Fruit fly (Drosophila melanogaster) S2 (cell line): ENCODE results near the gene Arl1.
A peak's percentile ranks its signal among the peaks of the same experiment; 100 is the strongest.

Source experiments
- CG8478 ChIP-seq: fragments of >200 bp; optimal IDR thresholded peaks from 2 replicates; lab custom pipeline; 2018
- CTCF ChIP-seq, 2 experiments: fragments of >200 bp; optimal IDR thresholded peaks; 2 replicates each; lab custom pipeline; 2018

Arl1 gene

dm6 chr3L:16010176-16010575, 27.2 kb downstream of the Arl1 start:
- no peak for TF ChIP-seq CTCF (optimal IDR thresholded peaks at IDR 0.05; lab: Kevin White, UChicago)
- TF ChIP-seq CG8478 = no peak

- peak; percentile 55 for TF ChIP-seq CTCF (optimal IDR thresholded peaks at IDR 0.05; lab: Kevin White, UChicago)
- no peak for TF ChIP-seq CG8478
Measured at dm6 chr3L:16011319-16012210, 28.6 kb downstream of the Arl1 start, which contains the start of gene mib1. mib1 (minus strand) TSS chr3L:16011812.

dm6 chr3L:16012315-16012950, 29.5 kb downstream of the Arl1 start:
- TF ChIP-seq CTCF (optimal IDR thresholded peaks at IDR 0.05; lab: Kevin White, UChicago) = no peak
- TF ChIP-seq CG8478 = no peak

dm6 chr3L:16013198-16013982, 30.5 kb downstream of the Arl1 start:
- TF ChIP-seq CTCF (optimal IDR thresholded peaks at IDR 0.05; lab: Kevin White, UChicago) = no peak
- no peak for TF ChIP-seq CG8478

dm6 chr3L:16014515-16014914, 31.6 kb downstream of the Arl1 start:
- no peak for TF ChIP-seq CG8478
- no peak for TF ChIP-seq CTCF (optimal IDR thresholded peaks at IDR 0.05; lab: Kevin White, UChicago)

dm6 chr3L:16015765-16016760, 33.1 kb downstream of the Arl1 start:
- no peak for TF ChIP-seq CG8478
- TF ChIP-seq CTCF (optimal IDR thresholded peaks at IDR 0.05; lab: Kevin White, UChicago) = no peak

dm6 chr3L:16016911-16017310, 34.0 kb downstream of the Arl1 start:
- TF ChIP-seq CG8478 = no peak
- TF ChIP-seq CTCF (optimal IDR thresholded peaks at IDR 0.05; lab: Kevin White, UChicago) = no peak

dm6 chr3L:16017528-16018250, 34.8 kb downstream of the Arl1 start:
- no peak for TF ChIP-seq CG8478
- TF ChIP-seq CTCF (optimal IDR thresholded peaks at IDR 0.05; lab: Kevin White, UChicago) = no peak

dm6 chr3L:16018251-16018583, 35.3 kb downstream of the Arl1 start:
- TF ChIP-seq CTCF (optimal IDR thresholded peaks at IDR 0.05; lab: Kevin White, UChicago) (no peak), CG8478 (no peak)

- TF ChIP-seq CG8478 (no peak), CTCF (optimal IDR thresholded peaks at IDR 0.05; lab: Kevin White, UChicago) (no peak)
Measured at dm6 chr3L:16018721-16019120, 35.8 kb downstream of the Arl1 start.

dm6 chr3L:16019144-16020006, 36.4 kb downstream of the Arl1 start:
- TF ChIP-seq CTCF (optimal IDR thresholded peaks at IDR 0.05; lab: Kevin White, UChicago) = no peak
- TF ChIP-seq CG8478 = no peak

dm6 chr3L:16021064-16021683, 38.2 kb downstream of the Arl1 start:
- TF ChIP-seq CTCF (optimal IDR thresholded peaks at IDR 0.05; lab: Kevin White, UChicago) (no peak), CG8478 (no peak)
